Fruit fly (Drosophila melanogaster): ENCODE measurements around the gene CG3618.

CG3618 gene

DNA sequence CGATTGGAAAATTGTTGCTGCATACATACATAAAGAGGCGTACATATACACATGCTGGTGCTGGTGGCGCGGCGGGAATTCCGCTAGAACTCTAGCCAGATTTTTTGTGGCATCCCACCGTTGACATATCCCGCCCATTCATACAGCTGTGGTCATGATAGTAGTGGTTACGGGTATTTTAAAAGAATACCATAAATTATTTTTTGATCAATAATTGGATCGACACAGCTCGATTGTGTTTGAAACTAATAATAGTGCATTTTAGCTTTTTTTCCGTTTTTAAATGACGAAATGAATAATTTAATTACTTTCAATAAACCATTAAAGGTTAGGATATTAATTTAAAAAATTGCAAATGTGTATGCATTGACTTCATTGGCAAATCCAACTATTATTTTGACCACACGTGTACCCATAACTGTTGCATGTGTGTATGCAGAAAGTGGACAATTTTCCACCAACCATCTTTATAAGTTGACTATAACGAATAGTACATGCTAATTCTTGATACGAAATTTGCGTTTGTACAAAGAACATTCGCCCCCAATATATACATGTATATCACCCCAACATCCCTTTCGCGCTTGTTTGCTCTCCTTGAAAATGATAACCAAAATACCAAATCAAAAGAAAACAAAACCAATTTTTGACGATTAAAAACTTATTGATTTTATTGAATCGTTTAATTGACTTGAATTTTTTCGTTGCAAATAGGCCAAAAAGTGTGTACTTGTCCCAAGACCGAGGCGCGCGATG lies 43.8 kb downstream of the CG3618 start (continued):
- TF ChIP-seq otp (GFP tag; IDR thresholded peaks at IDR 0.05) (peak; percentile 83; the same call in 2 of the 3 replicates), zfh1 (GFP tag; IDR thresholded peaks at IDR 0.05) (peak; percentile 79), CG4820 (GFP tag; optimal IDR thresholded peaks at IDR 0.05) (peak; percentile 71), kah (GFP tag; optimal IDR thresholded peaks at IDR 0.05) (peak; percentile 19), CG6683 (GFP tag; optimal IDR thresholded peaks at IDR 0.05) (peak; percentile 72), CG7745 (tag; optimal IDR thresholded peaks at IDR 0.05) (no peak), CG8765 (GFP tag; IDR thresholded peaks at IDR 0.05) (no peak), Hmr (GFP tag; optimal IDR thresholded peaks at IDR 0.05) (peak; percentile 84), fru (optimal IDR thresholded peaks at IDR 0.05) (no peak), cato (GFP tag; optimal IDR thresholded peaks at IDR 0.05; ENCODE audit: borderline replicate concordance) (peak; percentile 44), hth (optimal IDR thresholded peaks at IDR 0.05) (no peak), Opbp (GFP tag; IDR thresholded peaks at IDR 0.05; ENCODE audit: partially characterized antibody) (0 out of 3 replicates have a peak, but pooled peaks have one; percentile 22), BtbVII (GFP tag; optimal IDR thresholded peaks at IDR 0.05) (peak; percentile 69), CG13624 (GFP tag; optimal IDR thresholded peaks at IDR 0.05) (peak; percentile 57), wdn (GFP tag; IDR thresholded peaks at IDR 0.05) (peak; percentile 58; the same call in 1 of the 2 replicates), CG12659 (GFP tag; optimal IDR thresholded peaks at IDR 0.05) (peak; percentile 66), croc (GFP tag; conservative IDR thresholded peaks at IDR 0.05) (0 out of 3 replicates have a peak, but pooled peaks have one; percentile 13), CG7928 (GFP tag; optimal IDR thresholded peaks at IDR 0.05) (peak; percentile 51), CG11696 (GFP tag; IDR thresholded peaks at IDR 0.05) (peak; percentile 98), CG10274 (GFP tag; optimal IDR thresholded peaks at IDR 0.05) (peak; percentile 25), CG17612 (GFP tag; IDR thresholded peaks at IDR 0.05) (no peak), CG6254 (GFP tag; optimal IDR thresholded peaks at IDR 0.05) (peak; percentile 80), psq (GFP tag; optimal IDR thresholded peaks at IDR 0.05) (no peak), sima (GFP tag; optimal IDR thresholded peaks at IDR 0.05) (no peak), luna (GFP tag; optimal IDR thresholded peaks at IDR 0.05) (no peak), gsb (GFP tag; IDR thresholded peaks at IDR 0.05) (peak; percentile 57), Tbp (GFP tag; optimal IDR thresholded peaks at IDR 0.05) (no peak), CG32767 (GFP tag; IDR thresholded peaks at IDR 0.05) (peak; percentile 73), hbn (GFP tag; IDR thresholded peaks at IDR 0.05; ENCODE audit: partially characterized antibody) (no peak), E2f1 (GFP tag; IDR thresholded peaks at IDR 0.05) (peak; percentile 86), pb (GFP tag; optimal IDR thresholded peaks at IDR 0.05) (peak; percentile 70), Hr51 (GFP tag; optimal IDR thresholded peaks at IDR 0.05) (peak; percentile 37 to 85), CG9437 (GFP tag; optimal IDR thresholded peaks at IDR 0.05) (peak; percentile 39), CkIIα-i1 (GFP tag; IDR thresholded peaks at IDR 0.05) (no peak), lmd (GFP tag; IDR thresholded peaks at IDR 0.05) (peak; percentile 76), her (GFP tag; optimal IDR thresholded peaks at IDR 0.05) (peak; percentile 38), row (GFP tag; IDR thresholded peaks at IDR 0.05) (peak; percentile 88), kay (GFP tag; optimal IDR thresholded peaks at IDR 0.05) (peak; percentile 50), CG3847 (GFP tag; IDR thresholded peaks at IDR 0.05) (peak; percentile 50), ap (GFP tag; IDR thresholded peaks at IDR 0.05) (peak; percentile 75), Doc3 (GFP tag; IDR thresholded peaks at IDR 0.05; ENCODE audit: partially characterized antibody) (no peak), H2.0 (GFP tag; IDR thresholded peaks at IDR 0.05) (peak; percentile 81), CG11723 (GFP tag; optimal IDR thresholded peaks at IDR 0.05) (peak; percentile 4), gce (GFP tag; IDR thresholded peaks at IDR 0.05) (peak; percentile 77), stwl (tag; optimal IDR thresholded peaks at IDR 0.05) (peak; percentile 23), CG3995 (GFP tag; optimal IDR thresholded peaks at IDR 0.05) (no peak), Dad (GFP tag; optimal IDR thresholded peaks at IDR 0.05) (peak; percentile 69), CG12391 (tag; optimal IDR thresholded peaks at IDR 0.05) (peak; percentile 84), CG3726 (GFP tag; IDR thresholded peaks at IDR 0.05) (0 out of 3 replicates have a peak, but pooled peaks have one; percentile 11), CG7786 (GFP tag; optimal IDR thresholded peaks at IDR 0.05) (peak; percentile 75)

Measured in whole organism, embryonic.